Worm (Caenorhabditis elegans) whole organism, young adult: ENCODE data around the gene spig-5.

Experiments used
- ceh-100 ChIP-seq: fragments of 200-800 bp; sonication (Bioruptor generic); IDR thresholded peaks from 2 replicates; pipeline ENCODE4 v1.3.6; 2022; ENCODE audit warnings: missing genetic modification reagents, missing genetic modification characterization, missing compliant biosample characterization
- ceh-40 ChIP-seq: fragments of 200-800 bp; sonication (Bioruptor generic); IDR thresholded peaks from 2 replicates; pipeline ENCODE4 v1.3.6; 2022; ENCODE audit warnings: missing genetic modification characterization, missing compliant biosample characterization
- ceh-79 ChIP-seq: sonication (generic microtip); optimal IDR thresholded peaks from 2 replicates; lab custom pipeline; 2017; ENCODE audit warnings: mild to moderate bottlenecking, missing genetic modification characterization, missing compliant biosample characterization
- dpl-1 ChIP-seq: fragments of 150-350 bp; optimal IDR thresholded peaks from 2 replicates; lab custom pipeline; 2014; ENCODE audit warnings: missing biosample characterization, missing genetic modification reagents, missing genetic modification characterization
- egl-18 ChIP-seq: fragments of 200-800 bp; sonication (Bioruptor generic); IDR thresholded peaks from 2 replicates; pipeline ENCODE4 v1.3.6; 2022; ENCODE audit warnings: missing genetic modification reagents, missing genetic modification characterization, missing compliant biosample characterization
- fkh-3 ChIP-seq: sonication (generic microtip); optimal IDR thresholded peaks from 2 replicates; lab custom pipeline; 2016; ENCODE audit warnings: mild to moderate bottlenecking, missing genetic modification characterization, missing compliant biosample characterization
- let-526 ChIP-seq: fragments of 200-800 bp; sonication (Bioruptor generic); IDR thresholded peaks from 2 replicates; pipeline ENCODE4 v1.3.6; 2022; ENCODE audit warnings: missing genetic modification reagents, missing genetic modification characterization, missing compliant biosample characterization
- unc-130 ChIP-seq: sonication (generic microtip); optimal IDR thresholded peaks from 2 replicates; lab custom pipeline; 2016; ENCODE audit warnings: missing genetic modification reagents, missing genetic modification characterization, missing compliant biosample characterization
- zfh-2 ChIP-seq: fragments of 200-800 bp; sonication (Bioruptor generic); conservative IDR thresholded peaks from 2 replicates; pipeline ENCODE4 v1.3.6; 2022; ENCODE audit warnings: missing genetic modification reagents, missing genetic modification characterization, missing compliant biosample characterization

DNA sequence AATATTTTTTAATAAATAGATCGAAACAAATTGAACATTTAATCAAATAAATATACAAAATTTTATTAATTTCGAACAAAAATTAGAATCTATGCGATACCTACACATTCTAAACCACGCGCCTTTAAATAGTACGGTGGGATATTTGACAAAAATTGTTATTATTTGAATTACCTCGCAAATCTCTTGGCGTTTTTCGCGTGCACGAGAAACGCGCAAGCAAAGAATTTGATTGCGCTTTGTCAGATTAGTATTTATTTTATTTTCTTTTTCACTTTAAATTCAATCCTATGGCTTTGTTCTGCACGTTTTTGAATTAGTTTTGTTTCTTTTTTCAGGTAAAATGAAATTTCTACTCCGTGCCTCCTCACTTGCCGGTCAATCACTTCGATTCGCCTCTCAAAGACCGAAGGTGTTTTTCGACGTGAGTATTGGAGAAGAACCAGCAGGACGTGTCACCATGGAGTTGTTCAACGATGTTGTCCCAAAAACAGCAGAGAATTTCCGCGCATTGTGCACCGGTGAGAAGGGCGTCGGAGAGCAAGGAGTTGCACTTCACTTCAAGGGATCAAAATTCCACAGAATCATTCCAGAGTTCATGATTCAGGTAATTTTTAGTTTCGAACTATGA is 47.6 kb downstream of the spig-5 start, which contains the start of gene cyn-1:
- TF ChIP-seq let-526 (GFP tag; lab: Robert Waterston, UW) (no peak), ceh-100 (peak; percentile 75), egl-18 (GFP tag; lab: Robert Waterston, UW) (no peak), ceh-79 (tag; lab: Kevin White, UChicago) (no peak), fkh-3 (tag; lab: Kevin White, UChicago) (no peak), dpl-1 (GFP tag; lab: Kevin White, UChicago) (peak; percentile 75), unc-130 (peak; percentile 19), zfh-2 (GFP tag; lab: Robert Waterston, UW) (no peak), ceh-40 (GFP tag; lab: Robert Waterston, UW) (no peak)
